Fruit fly (Drosophila melanogaster) whole organism, larva: ENCODE data around the gene sau.

Source experiments
- noc ChIP-seq: fragments of 200-800 bp; sonication (Bioruptor generic); optimal IDR thresholded peaks from 3 replicates; lab custom pipeline; 2019; ENCODE audit warnings: missing biosample characterization, mild to moderate bottlenecking, missing genetic modification characterization, moderate library complexity

sau gene

dm6 chr2L:2202853-2203717 lies 23.1 kb upstream of the sau start:
- TF ChIP-seq noc (tag; lab: Kevin White, UChicago): no peak

dm6 chr2L:2206066-2206465 lies 20.1 kb upstream of the sau start, which contains the start of gene CG31668:
CG31668 (minus strand) TSS chr2L:2206166.
- TF ChIP-seq noc (tag; lab: Kevin White, UChicago): no peak

dm6 chr2L:2209002-2209401 lies 17.1 kb upstream of the sau start, which contains the start of gene CG33124:
CG33124 (minus strand) TSS chr2L:2209102.
- no peak for TF ChIP-seq noc (tag; lab: Kevin White, UChicago)

- no peak for TF ChIP-seq noc (tag; lab: Kevin White, UChicago)
Measured at dm6 chr2L:2212478-2212877, 13.7 kb upstream of the sau start, which contains the start of gene CG15385. CG15385 (minus strand) TSS chr2L:2212571.

- peak; percentile 5 for TF ChIP-seq noc (tag; lab: Kevin White, UChicago)
Measured at dm6 chr2L:2214004-2214403, 12.1 kb upstream of the sau start, which contains the start of the genes Uch and CG34174. Uch (minus strand) TSS chr2L:2214211. CG34174 (plus strand) TSS chr2L:2214266.

dm6 chr2L:2216065-2216464 lies 10.1 kb upstream of the sau start, which contains the start of gene daed:
daed (minus strand) TSS chr2L:2216311.
- TF ChIP-seq noc (tag; lab: Kevin White, UChicago): no peak

dm6 chr2L:2217067-2217684 lies 9.0 kb upstream of the sau start, which contains the start of the genes CG15386, CG42371 and mio:
CG15386 (minus strand) TSS chr2L:2217246.
CG42371 (minus strand) TSS chr2L:2217246.
mio (plus strand) TSS chr2L:2217290.
- TF ChIP-seq noc (tag; lab: Kevin White, UChicago): peak; percentile 19

- peak; percentile 41 for TF ChIP-seq noc (tag; lab: Kevin White, UChicago)
Measured at dm6 chr2L:2220573-2221332, 5.4 kb upstream of the sau start, which contains the start of gene papi. papi (plus strand) TSS chr2L:2220748.

dm6 chr2L:2221649-2222150 lies 4.4 kb upstream of the sau start:
- peak; percentile 100 for TF ChIP-seq noc (tag; lab: Kevin White, UChicago)

dm6 chr2L:2222377-2222776 lies 3.8 kb upstream of the sau start:
- TF ChIP-seq noc (tag; lab: Kevin White, UChicago): no peak

dm6 chr2L:2227316-2227715 lies 1.2 kb downstream of the sau start:
- TF ChIP-seq noc (tag; lab: Kevin White, UChicago): peak; percentile 12

dm6 chr2L:2228179-2228849 lies 2.2 kb downstream of the sau start:
- peak; percentile 7 for TF ChIP-seq noc (tag; lab: Kevin White, UChicago)

dm6 chr2L:2236722-2237121 lies 10.6 kb downstream of the sau start, which contains the start of gene Sec24CD:
Sec24CD (minus strand) TSS chr2L:2236844.
- TF ChIP-seq noc (tag; lab: Kevin White, UChicago): no peak

dm6 chr2L:2238151-2238550 lies 12.0 kb downstream of the sau start, which contains the start of gene Tengl3:
Tengl3 (minus strand) TSS chr2L:2238251.
- no peak for TF ChIP-seq noc (tag; lab: Kevin White, UChicago)
